Worm (Caenorhabditis elegans): ENCODE data around the gene D1086.3.
A peak's percentile ranks its signal among the peaks of the same experiment; 100 is the strongest.

Gene D1086.3

ce11 chrV:14134757-14135441, 42.3 kb downstream of the D1086.3 start:
- TF ChIP-seq nhr-20 (tag; optimal IDR thresholded peaks at IDR 0.05) (no peak), ceh-8 (GFP tag; optimal IDR thresholded peaks at IDR 0.05) (no peak), unc-86 (tag; optimal IDR thresholded peaks at IDR 0.05) (no peak), nhr-71 (tag; optimal IDR thresholded peaks at IDR 0.05) (no peak), ceh-88 (GFP tag; IDR thresholded peaks at IDR 0.05) (no peak), swsn-7 (tag; optimal IDR thresholded peaks at IDR 0.05) (no peak), nhr-28 (tag; optimal IDR thresholded peaks at IDR 0.05) (no peak), tlp-1 (tag; optimal IDR thresholded peaks at IDR 0.05) (peak; percentile 18), elt-2 (tag; optimal IDR thresholded peaks at IDR 0.05) (peak; percentile 53), ceh-82 (tag; optimal IDR thresholded peaks at IDR 0.05) (no peak), ztf-11 (tag; optimal IDR thresholded peaks at IDR 0.05) (no peak), mep-1 (tag; optimal IDR thresholded peaks at IDR 0.05) (no peak), Y116A8C.19 (tag; optimal IDR thresholded peaks at IDR 0.05; ENCODE audit: borderline replicate concordance) (no peak), F16B12.6 (tag; optimal IDR thresholded peaks at IDR 0.05) (no peak), rnt-1 (tag; optimal IDR thresholded peaks at IDR 0.05) (no peak), nhr-76 (tag; optimal IDR thresholded peaks at IDR 0.05) (no peak), hlh-4 (tag; optimal IDR thresholded peaks at IDR 0.05) (no peak), elt-3 (tag; optimal IDR thresholded peaks at IDR 0.05) (peak in 3 of 6 experiments; percentile 12 to 48 (median 26)), fkh-8 (tag; optimal IDR thresholded peaks at IDR 0.05) (no peak), grh-1 (GFP tag; IDR thresholded peaks at IDR 0.05) (no peak), unc-130 (tag; optimal IDR thresholded peaks at IDR 0.05) (no peak), ceh-63 (GFP tag; optimal IDR thresholded peaks at IDR 0.05) (no peak), dsc-1 (tag; optimal IDR thresholded peaks at IDR 0.05) (no peak), nhr-77 (tag; optimal IDR thresholded peaks at IDR 0.05) (no peak), nhr-85 (tag) (peak; percentile 75), irx-1 (tag; optimal IDR thresholded peaks at IDR 0.05) (no peak), skn-1 (tag; optimal IDR thresholded peaks at IDR 0.05) (no peak), lir-3 (tag; optimal IDR thresholded peaks at IDR 0.05; ENCODE audit: poor library complexity) (no peak), lsy-2 (tag; optimal IDR thresholded peaks at IDR 0.05) (peak in 1 of 2 experiments; percentile 30), nhr-11 (tag; optimal IDR thresholded peaks at IDR 0.05) (no peak), fkh-10 (GFP tag; optimal IDR thresholded peaks at IDR 0.05) (no peak), tbx-2 (tag; optimal IDR thresholded peaks at IDR 0.05) (no peak), sptf-1 (tag; optimal IDR thresholded peaks at IDR 0.05) (no peak), blmp-1 (tag; optimal IDR thresholded peaks at IDR 0.05) (peak; percentile 15), unc-62 (GFP tag; optimal IDR thresholded peaks at IDR 0.05) (no peak), hpl-2 (GFP tag; optimal IDR thresholded peaks at IDR 0.05) (no peak), nhr-12 (tag; optimal IDR thresholded peaks at IDR 0.05) (no peak), sup-37 (GFP tag; optimal IDR thresholded peaks at IDR 0.05) (no peak), ets-5 (GFP tag; IDR thresholded peaks at IDR 0.05) (no peak), dpl-1 (GFP tag; optimal IDR thresholded peaks at IDR 0.05) (no peak), efl-1 (optimal IDR thresholded peaks at IDR 0.05) (no peak), efl-1 (GFP tag; optimal IDR thresholded peaks at IDR 0.05 in 1 of 2) (no peak), lin-14 (GFP tag; optimal IDR thresholded peaks at IDR 0.05) (peak; percentile 54), zag-1 (tag; optimal IDR thresholded peaks at IDR 0.05) (no peak), nhr-84 (tag; optimal IDR thresholded peaks at IDR 0.05) (no peak), lin-15B (tag; optimal IDR thresholded peaks at IDR 0.05) (no peak), unc-30 (tag; optimal IDR thresholded peaks at IDR 0.05) (no peak), pag-3 (tag; optimal IDR thresholded peaks at IDR 0.05; ENCODE audit: borderline replicate concordance, insufficient read depth) (no peak), nhr-47 (tag; optimal IDR thresholded peaks at IDR 0.05) (no peak), mdl-1 (tag; optimal IDR thresholded peaks at IDR 0.05) (no peak), snpc-4 (tag; optimal IDR thresholded peaks at IDR 0.05) (no peak), lin-35 (GFP tag; optimal IDR thresholded peaks at IDR 0.05) (peak in 1 of 2 experiments; percentile 5), jun-1 (tag; optimal IDR thresholded peaks at IDR 0.05) (no peak)
